Worm (Caenorhabditis elegans): ENCODE data around the gene luc-7L.
A peak's percentile ranks its signal among the peaks of the same experiment; 100 is the strongest.

luc-7L gene

ce11 chrII:7666967-7667366 is 40.3 kb downstream of the luc-7L start, which contains the start of gene lir-2:
Gene lir-2 (plus strand): TSS chrII:7667267.
- TF ChIP-seq hlh-26 (GFP tag; conservative IDR thresholded peaks at IDR 0.05) = no peak
- TF ChIP-seq athp-1 (tag; optimal IDR thresholded peaks at IDR 0.05) = no peak
- peak; percentile 21; the same call in 1 of the 2 replicates for TF ChIP-seq rcor-1 (GFP tag; IDR thresholded peaks at IDR 0.05)
- peak; percentile 10 for TF ChIP-seq ceh-27 (GFP tag; optimal IDR thresholded peaks at IDR 0.05)
- TF ChIP-seq madf-3 (GFP tag; IDR thresholded peaks at IDR 0.05) = 0 out of 2 replicates have a peak, but pooled peaks have one; percentile 28
- TF ChIP-seq egrh-3 (GFP tag; IDR thresholded peaks at IDR 0.05) = no peak
- peak; percentile 10 for TF ChIP-seq hrde-1 (tag; optimal IDR thresholded peaks at IDR 0.05; ENCODE audit: borderline replicate concordance)
- TF ChIP-seq ceh-91 (GFP tag; IDR thresholded peaks at IDR 0.05) = no peak
- no peak for TF ChIP-seq cebp-1 (GFP tag; IDR thresholded peaks at IDR 0.05)
- TF ChIP-seq cebp-1 (tag; optimal IDR thresholded peaks at IDR 0.05) = peak; percentile 20
- 0 out of 2 replicates have a peak, but pooled peaks have one; percentile 22 for TF ChIP-seq zfh-2 (GFP tag; conservative IDR thresholded peaks at IDR 0.05)
- TF ChIP-seq hmg-1.2 (GFP tag; IDR thresholded peaks at IDR 0.05) = peak; percentile 29; the same call in 1 of the 2 replicates
- TF ChIP-seq sdz-38 (tag; optimal IDR thresholded peaks at IDR 0.05) = no peak
- TF ChIP-seq madf-6 (GFP tag; IDR thresholded peaks at IDR 0.05) = 0 out of 2 replicates have a peak, but pooled peaks have one; percentile 19

ce11 chrII:7666338-7666737 is 40.9 kb downstream of the luc-7L start:
- TF ChIP-seq ceh-58 (GFP tag; IDR thresholded peaks at IDR 0.05) = no peak
- TF ChIP-seq Y67H2A.10 (GFP tag; conservative IDR thresholded peaks at IDR 0.05) = no peak
- 0 out of 2 replicates have a peak, but pooled peaks have one; percentile 9 for TF ChIP-seq F37B4.10 (GFP tag; IDR thresholded peaks at IDR 0.05)
- TF ChIP-seq ztf-28 (GFP tag; IDR thresholded peaks at IDR 0.05) = no peak
- no peak for TF ChIP-seq lin-40 (tag; optimal IDR thresholded peaks at IDR 0.05)
- TF ChIP-seq Y53G8AR.9 (GFP tag; conservative IDR thresholded peaks at IDR 0.05) = no peak

- TF ChIP-seq lsy-27 (tag; optimal IDR thresholded peaks at IDR 0.05; ENCODE audit: borderline replicate concordance, insufficient read depth) = no peak
- peak; percentile 87 for TF ChIP-seq unc-130 (GFP tag; optimal IDR thresholded peaks at IDR 0.05)
- peak; percentile 82 for TF ChIP-seq hsf-1 (GFP tag; IDR thresholded peaks at IDR 0.05)
- no peak for TF ChIP-seq zim-3 (tag; optimal IDR thresholded peaks at IDR 0.05)
- TF ChIP-seq pbrm-1 (GFP tag; IDR thresholded peaks at IDR 0.05) = peak; percentile 43; the same call in 1 of the 2 replicates
- peak; percentile 94 for TF ChIP-seq madf-8 (GFP tag; conservative IDR thresholded peaks at IDR 0.05)
- peak; percentile 76 for TF ChIP-seq ekl-4 (GFP tag; IDR thresholded peaks at IDR 0.05)
- peak; percentile 97 for TF ChIP-seq F33H1.4 (GFP tag; IDR thresholded peaks at IDR 0.05)
- peak; percentile 58 for TF ChIP-seq B0019.2 (GFP tag; conservative IDR thresholded peaks at IDR 0.05)
- TF ChIP-seq ceh-100 (GFP tag; IDR thresholded peaks at IDR 0.05) = 0 out of 2 replicates have a peak, but pooled peaks have one; percentile 11
- peak; percentile 80 for TF ChIP-seq madf-3 (GFP tag; IDR thresholded peaks at IDR 0.05)
- TF ChIP-seq D2030.7 (GFP tag; IDR thresholded peaks at IDR 0.05) = peak; percentile 94
- peak; percentile 5 for TF ChIP-seq snpc-4 (GFP tag; optimal IDR thresholded peaks at IDR 0.05)
- peak in 1 of 4 experiments; percentile 41 for TF ChIP-seq snpc-4 (tag; optimal IDR thresholded peaks at IDR 0.05)
- TF ChIP-seq Y53G8AR.9 (GFP tag; conservative IDR thresholded peaks at IDR 0.05) = peak; percentile 67
- no peak for TF ChIP-seq hmg-20 (GFP tag; IDR thresholded peaks at IDR 0.05)
- TF ChIP-seq C17E4.6 (GFP tag; IDR thresholded peaks at IDR 0.05) = no peak
- no peak for TF ChIP-seq F57A8.1 (GFP tag; optimal IDR thresholded peaks at IDR 0.05)
- peak; percentile 81 for TF ChIP-seq dox-1 (GFP tag; IDR thresholded peaks at IDR 0.05)
- TF ChIP-seq rcor-1 (GFP tag; IDR thresholded peaks at IDR 0.05) = peak; percentile 92
- peak; percentile 16 for TF ChIP-seq athp-1 (tag; optimal IDR thresholded peaks at IDR 0.05)
- peak; percentile 33 for TF ChIP-seq tbp1 (GFP tag; optimal IDR thresholded peaks at IDR 0.05)
- TF ChIP-seq hmg-1.2 (GFP tag; IDR thresholded peaks at IDR 0.05) = peak; percentile 57; the same call in 1 of the 2 replicates
- peak; percentile 48 for TF ChIP-seq mcd-1 (GFP tag; IDR thresholded peaks at IDR 0.05)
- peak; percentile 79 for TF ChIP-seq snpc-3.4 (tag; optimal IDR thresholded peaks at IDR 0.05)
- peak; percentile 85 for TF ChIP-seq lin-54 (GFP tag; optimal IDR thresholded peaks at IDR 0.05)
- TF ChIP-seq K12H6.12 (tag; optimal IDR thresholded peaks at IDR 0.05) = no peak
These were observed 43.3 kb downstream of the luc-7L start, which contains the start of the genes F18A1.7 and rpa-1 for ce11 chrII:7663704-7664660. Gene F18A1.7 (minus strand): TSS chrII:7663754. Gene rpa-1 (plus strand): TSS chrII:7664582.
